Worm (Caenorhabditis elegans) whole organism, young adult: ENCODE results near the gene T27F7.12.

ENCODE experiments used
- C06A6.2 ChIP-seq: fragments of 200-800 bp; sonication (Bioruptor generic); conservative IDR thresholded peaks from 2 replicates; pipeline ENCODE4 v1.3.6; 2022; ENCODE audit warnings: missing genetic modification characterization, missing compliant biosample characterization
- C17E4.6 ChIP-seq: fragments of 200-800 bp; sonication (Bioruptor generic); IDR thresholded peaks from 2 replicates; pipeline ENCODE4 v1.3.6; 2022; ENCODE audit warnings: missing genetic modification reagents, missing genetic modification characterization, missing compliant biosample characterization
- F10E7.11 ChIP-seq: sonication (generic microtip); optimal IDR thresholded peaks from 2 replicates; lab custom pipeline; 2017; ENCODE audit warnings: mild to moderate bottlenecking, missing genetic modification characterization, moderate library complexity, missing compliant biosample characterization
- F37B4.10 ChIP-seq: fragments of 200-800 bp; sonication (Bioruptor generic); IDR thresholded peaks from 2 replicates; pipeline ENCODE4 v1.3.6; 2022; ENCODE audit warnings: missing genetic modification characterization, missing compliant biosample characterization
- F57A8.1 ChIP-seq: fragments of 200-800 bp; sonication (Bioruptor generic); optimal IDR thresholded peaks from 2 replicates; lab custom pipeline; 2018; ENCODE audit warnings: mild to moderate bottlenecking, missing genetic modification characterization, moderate library complexity, missing compliant biosample characterization
- K11D2.4 ChIP-seq: fragments of 200-800 bp; sonication (Bioruptor generic); IDR thresholded peaks from 2 replicates; pipeline ENCODE4 v1.3.6; 2022; ENCODE audit warnings: missing genetic modification reagents, missing genetic modification characterization, missing compliant biosample characterization
- K12H6.12 ChIP-seq: fragments of 200-800 bp; sonication (Bioruptor generic); optimal IDR thresholded peaks from 2 replicates; lab custom pipeline; 2018; ENCODE audit warnings: mild to moderate bottlenecking, missing genetic modification characterization, missing compliant biosample characterization
- Y53F4B.3 ChIP-seq: fragments of 200-800 bp; sonication (Bioruptor generic); IDR thresholded peaks from 2 replicates; pipeline ENCODE4 v1.3.6; 2022; ENCODE audit warnings: missing genetic modification reagents, missing genetic modification characterization, missing compliant biosample characterization
- Y53G8AR.9 ChIP-seq: fragments of 200-800 bp; sonication (Bioruptor generic); conservative IDR thresholded peaks from 2 replicates; pipeline ENCODE4 v1.3.6; 2022; ENCODE audit warnings: missing genetic modification reagents, missing genetic modification characterization, missing compliant biosample characterization
- Y67H2A.10 ChIP-seq: fragments of 200-800 bp; sonication (Bioruptor generic); conservative IDR thresholded peaks from 2 replicates; pipeline ENCODE4 v1.3.6; 2022; ENCODE audit warnings: missing genetic modification reagents, missing genetic modification characterization, missing compliant biosample characterization
- akir-1 ChIP-seq: fragments of 200-800 bp; sonication (Bioruptor generic); optimal IDR thresholded peaks from 2 replicates; lab custom pipeline; 2018; ENCODE audit warnings: mild to moderate bottlenecking, missing genetic modification characterization, moderate library complexity, missing compliant biosample characterization
- ama-1 ChIP-seq, 3 experiments: fragments of 150-350 bp in 1 of 3; sonication (generic microtip) in 2 of 3; optimal IDR thresholded peaks; 2 replicates each; lab custom pipeline; 2014 to 2018; ENCODE audit warnings: missing biosample characterization in 2 of 3, missing genetic modification characterization in 2 of 3, missing genetic modification reagents in 2 of 3
- aptf-3 ChIP-seq: fragments of 200-800 bp; sonication (Bioruptor generic); IDR thresholded peaks from 2 replicates; pipeline ENCODE4 v1.3.6; 2022; ENCODE audit warnings: missing genetic modification characterization, missing compliant biosample characterization
- cebp-1 ChIP-seq, 2 experiments: fragments of 200-800 bp in 1 of 2; sonication (Bioruptor generic) in 1 of 2; sonication (generic microtip) in 1 of 2; IDR thresholded peaks in 1 of 2; optimal IDR thresholded peaks in 1 of 2; 2 replicates each; pipeline versions ENCODE4 v1.3.6 to Lab custom; 2017 to 2022; ENCODE audit warnings: missing compliant biosample characterization in 2 of 2, missing genetic modification characterization in 2 of 2, mild to moderate bottlenecking in 1 of 2, missing genetic modification reagents in 1 of 2, moderate library complexity in 1 of 2
- ceh-100 ChIP-seq: fragments of 200-800 bp; sonication (Bioruptor generic); IDR thresholded peaks from 2 replicates; pipeline ENCODE4 v1.3.6; 2022; ENCODE audit warnings: missing genetic modification reagents, missing genetic modification characterization, missing compliant biosample characterization
- ceh-27 ChIP-seq: fragments of 200-800 bp; sonication (Bioruptor generic); optimal IDR thresholded peaks from 2 replicates; lab custom pipeline; 2018; ENCODE audit warnings: mild to moderate bottlenecking, missing genetic modification characterization, moderate library complexity, missing compliant biosample characterization
- ceh-79 ChIP-seq: sonication (generic microtip); optimal IDR thresholded peaks from 2 replicates; lab custom pipeline; 2017; ENCODE audit warnings: mild to moderate bottlenecking, missing genetic modification characterization, missing compliant biosample characterization
- ceh-91 ChIP-seq: fragments of 200-800 bp; sonication (Bioruptor generic); IDR thresholded peaks from 2 replicates; pipeline ENCODE4 v1.3.6; 2022; ENCODE audit warnings: missing genetic modification reagents, missing genetic modification characterization, missing compliant biosample characterization
- chd-7 ChIP-seq: sonication (generic microtip); optimal IDR thresholded peaks from 2 replicates; lab custom pipeline; 2016; ENCODE audit warnings: mild to moderate bottlenecking, missing genetic modification characterization, moderate library complexity, missing compliant biosample characterization
- dox-1 ChIP-seq: fragments of 200-800 bp; sonication (Bioruptor generic); IDR thresholded peaks from 2 replicates; pipeline ENCODE4 v1.3.6; 2022; ENCODE audit warnings: missing genetic modification reagents, missing genetic modification characterization, missing compliant biosample characterization
- dpl-1 ChIP-seq: fragments of 150-350 bp; optimal IDR thresholded peaks from 2 replicates; lab custom pipeline; 2014; ENCODE audit warnings: missing biosample characterization, missing genetic modification reagents, missing genetic modification characterization
- egl-18 ChIP-seq: fragments of 200-800 bp; sonication (Bioruptor generic); IDR thresholded peaks from 2 replicates; pipeline ENCODE4 v1.3.6; 2022; ENCODE audit warnings: missing genetic modification reagents, missing genetic modification characterization, missing compliant biosample characterization
- egl-44 ChIP-seq: fragments of 200-800 bp; sonication (Bioruptor generic); IDR thresholded peaks from 2 replicates; pipeline ENCODE4 v1.3.6; 2022; ENCODE audit warnings: missing genetic modification reagents, missing genetic modification characterization, missing compliant biosample characterization
- hlh-12 ChIP-seq: sonication (generic microtip); optimal IDR thresholded peaks from 2 replicates; lab custom pipeline; 2016; ENCODE audit warnings: missing genetic modification characterization, missing compliant biosample characterization
- hmg-20 ChIP-seq: fragments of 200-800 bp; sonication (Bioruptor generic); IDR thresholded peaks from 2 replicates; pipeline ENCODE4 v1.3.6; 2022; ENCODE audit warnings: missing genetic modification reagents, missing genetic modification characterization, missing compliant biosample characterization
- lin-35 ChIP-seq, 3 experiments: fragments of 150-350 bp in 2 of 3; sonication (generic microtip) in 1 of 3; optimal IDR thresholded peaks; 2 replicates each; lab custom pipeline; 2014 to 2018; ENCODE audit warnings: missing biosample characterization in 3 of 3, missing genetic modification characterization in 3 of 3, missing genetic modification reagents in 3 of 3
- lsl-1 ChIP-seq: fragments of 200-800 bp; sonication (Bioruptor generic); optimal IDR thresholded peaks from 2 replicates; lab custom pipeline; 2018; ENCODE audit warnings: mild to moderate bottlenecking, missing genetic modification characterization, moderate library complexity, missing compliant biosample characterization
- madf-3 ChIP-seq: fragments of 200-800 bp; sonication (Bioruptor generic); IDR thresholded peaks from 2 replicates; pipeline ENCODE4 v1.3.6; 2022; ENCODE audit warnings: missing genetic modification reagents, missing genetic modification characterization, missing compliant biosample characterization
- madf-6 ChIP-seq: fragments of 200-800 bp; sonication (Bioruptor generic); IDR thresholded peaks from 2 replicates; pipeline ENCODE4 v1.3.6; 2022; ENCODE audit warnings: missing genetic modification reagents, missing genetic modification characterization, missing compliant biosample characterization
- mes-4 ChIP-seq: sonication (generic microtip); optimal IDR thresholded peaks from 2 replicates; lab custom pipeline; 2016; ENCODE audit warnings: missing genotype, missing genetic modification characterization, missing compliant biosample characterization
- nfya-2 ChIP-seq: fragments of 200-800 bp; sonication (Bioruptor generic); IDR thresholded peaks from 2 replicates; pipeline ENCODE4 v1.3.6; 2022; ENCODE audit warnings: missing genetic modification reagents, missing genetic modification characterization, missing compliant biosample characterization
- nhr-27 ChIP-seq: fragments of 200-800 bp; sonication (Bioruptor generic); optimal IDR thresholded peaks from 2 replicates; lab custom pipeline; 2018; ENCODE audit warnings: mild to moderate bottlenecking, missing genetic modification characterization, moderate library complexity, missing compliant biosample characterization
- nhr-80 ChIP-seq: sonication (generic microtip); optimal IDR thresholded peaks from 2 replicates; lab custom pipeline; 2016; ENCODE audit warnings: missing genetic modification characterization, missing compliant biosample characterization
- pbrm-1 ChIP-seq: fragments of 200-800 bp; sonication (Bioruptor generic); IDR thresholded peaks from 2 replicates; pipeline ENCODE4 v1.3.6; 2022; ENCODE audit warnings: missing genetic modification reagents, missing genetic modification characterization, missing compliant biosample characterization
- rcor-1 ChIP-seq: fragments of 200-800 bp; sonication (Bioruptor generic); IDR thresholded peaks from 2 replicates; pipeline ENCODE4 v1.3.6; 2022; ENCODE audit warnings: missing genetic modification reagents, missing genetic modification characterization, missing compliant biosample characterization
- rec-8 ChIP-seq, 2 experiments: sonication (generic microtip); optimal IDR thresholded peaks; 2 replicates each; lab custom pipeline; 2016; ENCODE audit warnings: mild to moderate bottlenecking in 2 of 2, missing genetic modification characterization in 2 of 2, missing genetic modification reagents in 2 of 2, missing genotype in 2 of 2, missing biosample characterization in 1 of 2, missing compliant biosample characterization in 1 of 2, moderate library complexity in 1 of 2
- repo-1 ChIP-seq: sonication (generic microtip); optimal IDR thresholded peaks from 2 replicates; lab custom pipeline; 2017; ENCODE audit warnings: mild to moderate bottlenecking, missing genetic modification characterization, missing compliant biosample characterization
- snpc-1.3 ChIP-seq: sonication (generic microtip); optimal IDR thresholded peaks from 2 replicates; lab custom pipeline; 2017; ENCODE audit warnings: missing genetic modification characterization, mild to moderate bottlenecking, missing compliant biosample characterization, antibody characterized with exemption, moderate library complexity, missing genotype, missing genetic modification reagents; ENCODE audit not compliant: insufficient read depth
- snpc-3.4 ChIP-seq: sonication (generic microtip); optimal IDR thresholded peaks from 2 replicates; lab custom pipeline; 2017; ENCODE audit warnings: missing genetic modification characterization, mild to moderate bottlenecking, missing compliant biosample characterization, antibody characterized with exemption, moderate library complexity, missing genotype, missing genetic modification reagents
- snpc-4 ChIP-seq, 5 experiments: fragments of 150-350 bp in 1 of 5; sonication (generic microtip) in 4 of 5; optimal IDR thresholded peaks; 2 replicates each; lab custom pipeline; 2014 to 2018; ENCODE audit warnings: missing genetic modification characterization in 5 of 5, missing biosample characterization in 3 of 5, antibody characterized with exemption in 2 of 5, mild to moderate bottlenecking in 2 of 5, missing compliant biosample characterization in 2 of 5, missing genotype in 2 of 5, moderate library complexity in 2 of 5, missing genetic modification reagents in 1 of 5
- tbx-9 ChIP-seq: sonication (generic microtip); optimal IDR thresholded peaks from 2 replicates; lab custom pipeline; 2016; ENCODE audit warnings: borderline replicate concordance, missing genetic modification characterization, inconsistent platforms, missing compliant biosample characterization
- xnd-1 ChIP-seq: sonication (generic microtip); optimal IDR thresholded peaks from 2 replicates; lab custom pipeline; 2016; ENCODE audit warnings: missing genotype, missing genetic modification reagents, missing genetic modification characterization, missing compliant biosample characterization
- zfh-2 ChIP-seq: fragments of 200-800 bp; sonication (Bioruptor generic); conservative IDR thresholded peaks from 2 replicates; pipeline ENCODE4 v1.3.6; 2022; ENCODE audit warnings: missing genetic modification reagents, missing genetic modification characterization, missing compliant biosample characterization
- ztf-18 ChIP-seq: sonication (generic microtip); optimal IDR thresholded peaks from 2 replicates; lab custom pipeline; 2016; ENCODE audit warnings: missing genotype, mild to moderate bottlenecking, missing genetic modification characterization, missing compliant biosample characterization
- ztf-28 ChIP-seq: fragments of 200-800 bp; sonication (Bioruptor generic); IDR thresholded peaks from 2 replicates; pipeline ENCODE4 v1.3.6; 2022; ENCODE audit warnings: missing genetic modification reagents, missing genetic modification characterization, missing compliant biosample characterization
- ztf-6 ChIP-seq: fragments of 200-800 bp; sonication (Bioruptor generic); IDR thresholded peaks from 2 replicates; pipeline ENCODE4 v1.3.6; 2022; ENCODE audit warnings: missing genetic modification reagents, missing genetic modification characterization, missing compliant biosample characterization

The T27F7.12 gene

DNA sequence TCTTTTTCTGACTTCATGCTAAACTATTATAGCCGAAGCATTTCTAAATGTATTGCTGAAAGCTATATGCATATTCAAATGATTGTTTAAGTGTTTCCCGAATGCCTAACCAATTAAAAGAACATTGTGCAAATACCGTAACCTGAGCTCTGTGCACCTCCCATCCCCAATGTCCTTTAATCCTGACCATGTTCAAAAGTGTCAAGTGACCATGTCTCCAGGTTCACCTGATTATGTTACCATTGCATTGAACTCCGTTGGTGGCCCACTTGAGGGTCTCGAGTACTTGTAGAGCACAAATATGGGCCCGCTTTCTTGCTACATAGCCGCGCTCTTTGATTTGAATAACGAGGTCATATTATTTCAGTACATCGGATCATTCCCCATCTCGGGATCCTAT lies 14.6 kb upstream of the T27F7.12 start:
- TF ChIP-seq snpc-1.3 (no peak), ceh-100 (no peak), xnd-1 (no peak), ztf-6 (GFP tag; lab: Robert Waterston, UW) (no peak), chd-7 (no peak), snpc-4 (GFP tag; optimal IDR thresholded peaks at IDR 0.05; lab: Kevin White, UChicago) (no peak), snpc-4 (tag; optimal IDR thresholded peaks at IDR 0.05; lab: Kevin White, UChicago) (no peak), tbx-9 (no peak), madf-6 (no peak), madf-3 (no peak), hlh-12 (tag; lab: Kevin White, UChicago) (no peak), hmg-20 (GFP tag; lab: Robert Waterston, UW) (no peak), ama-1 (optimal IDR thresholded peaks at IDR 0.05; lab: Kevin White, UChicago) (no peak), ama-1 (GFP tag; optimal IDR thresholded peaks at IDR 0.05; lab: Kevin White, UChicago) (no peak), rcor-1 (GFP tag; lab: Robert Waterston, UW) (no peak), K12H6.12 (tag; lab: Kevin White, UChicago) (no peak), ztf-18 (no peak), lsl-1 (GFP tag; lab: Kevin White, UChicago) (no peak), ceh-79 (tag; lab: Kevin White, UChicago) (no peak), cebp-1 (GFP tag; IDR thresholded peaks at IDR 0.05; lab: Robert Waterston, UW) (no peak), cebp-1 (tag; optimal IDR thresholded peaks at IDR 0.05; lab: Kevin White, UChicago) (no peak), C17E4.6 (GFP tag; lab: Robert Waterston, UW) (no peak)

DNA sequence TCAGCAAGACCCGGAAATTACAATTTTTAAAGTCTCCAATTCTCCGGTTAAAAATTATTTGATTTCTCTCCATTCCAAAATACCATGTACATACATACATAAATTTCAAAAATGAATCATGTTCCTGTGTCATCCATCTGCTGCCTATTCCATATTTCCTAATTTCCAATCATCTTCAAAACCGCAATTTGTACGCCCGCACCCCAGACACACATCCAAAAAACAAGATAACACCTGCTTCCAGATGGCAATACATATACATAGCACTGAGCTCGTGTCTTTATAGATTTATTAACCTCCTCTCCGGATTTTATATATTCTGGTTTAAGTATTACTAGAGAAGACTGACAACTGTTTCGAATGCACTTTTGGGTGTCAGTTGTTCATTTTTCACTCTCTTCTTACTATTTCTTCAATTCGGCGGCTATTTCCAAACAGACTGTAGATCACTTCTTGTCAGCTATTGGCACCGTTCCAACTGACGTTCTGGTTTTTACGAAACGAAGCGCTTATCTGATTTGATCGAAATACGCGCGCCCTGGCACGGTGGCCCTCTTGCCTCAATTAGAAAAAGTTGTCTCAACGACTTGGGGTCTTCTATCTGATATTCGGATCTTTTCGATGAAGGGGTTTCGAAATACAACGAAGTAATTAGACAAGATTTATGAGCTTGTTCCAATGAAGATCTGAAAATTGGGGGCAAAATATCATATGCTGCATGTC lies 8.1 kb upstream of the T27F7.12 start:
- TF ChIP-seq nhr-27 (tag; lab: Kevin White, UChicago) (no peak), akir-1 (GFP tag; lab: Kevin White, UChicago) (no peak), C06A6.2 (GFP tag; lab: Robert Waterston, UW) (no peak), nfya-2 (no peak), Y53G8AR.9 (GFP tag; lab: Robert Waterston, UW) (no peak), Y53F4B.3 (GFP tag; lab: Robert Waterston, UW) (no peak), dpl-1 (no peak), repo-1 (tag; lab: Kevin White, UChicago) (no peak), snpc-3.4 (tag; lab: Kevin White, UChicago) (no peak), madf-6 (no peak), K11D2.4 (GFP tag; lab: Robert Waterston, UW) (no peak), mes-4 (no peak), ceh-27 (GFP tag; lab: Kevin White, UChicago) (no peak), rec-8 (tag; optimal IDR thresholded peaks at IDR 0.05; lab: Kevin White, UChicago) (no peak), F37B4.10 (GFP tag; lab: Robert Waterston, UW) (no peak), F10E7.11 (no peak), nhr-80 (tag; lab: Kevin White, UChicago) (no peak)

DNA sequence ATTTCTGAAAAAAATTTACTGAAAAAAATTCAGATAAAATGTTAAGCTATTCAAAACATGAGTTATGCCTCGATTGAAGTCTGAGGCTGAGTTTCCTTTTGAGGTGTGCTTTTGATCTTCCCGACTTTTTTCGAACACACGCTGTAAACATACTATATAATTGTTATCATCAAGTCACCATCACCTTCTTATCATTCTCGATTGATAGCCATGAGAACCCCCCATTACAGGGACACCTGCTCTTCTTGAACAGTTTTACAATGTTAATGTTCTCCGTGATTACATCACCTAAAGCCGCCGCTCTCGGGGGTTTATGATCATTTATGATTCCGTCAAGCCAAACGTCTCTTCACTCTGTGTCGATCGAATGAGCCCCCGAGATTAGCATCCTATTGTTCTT lies 5.8 kb upstream of the T27F7.12 start:
- no peak for TF ChIP-seq C17E4.6 (GFP tag; lab: Robert Waterston, UW)
- no peak for TF ChIP-seq egl-44 (GFP tag; lab: Robert Waterston, UW)
- no peak for TF ChIP-seq pbrm-1 (GFP tag; lab: Robert Waterston, UW)
- TF ChIP-seq ztf-18, result no peak
- TF ChIP-seq aptf-3, result no peak
- no peak for TF ChIP-seq ztf-28 (GFP tag; lab: Robert Waterston, UW)
- no peak for TF ChIP-seq lin-35 (GFP tag; optimal IDR thresholded peaks at IDR 0.05; lab: Kevin White, UChicago)
- no peak for TF ChIP-seq Y67H2A.10 (GFP tag; lab: Robert Waterston, UW)
- TF ChIP-seq chd-7, result no peak
- TF ChIP-seq F57A8.1, result no peak
- TF ChIP-seq egl-18 (GFP tag; lab: Robert Waterston, UW), result no peak
- TF ChIP-seq ceh-91, result no peak
- TF ChIP-seq dox-1 (GFP tag; lab: Robert Waterston, UW), result no peak
- no peak for TF ChIP-seq zfh-2 (GFP tag; lab: Robert Waterston, UW)
